Fruit fly (Drosophila melanogaster) whole organism, embryonic: ENCODE measurements around the gene CG32436.
A peak's percentile ranks its signal among the peaks of the same experiment; 100 is the strongest.

Experiments
- ATbp ChIP-seq: fragments of 200-800 bp; sonication (Bioruptor generic); optimal IDR thresholded peaks from 2 replicates; lab custom pipeline; 2017; ENCODE audit warnings: missing biosample characterization, mild to moderate bottlenecking, missing genetic modification characterization, missing genetic modification reagents
- Atf-2 ChIP-seq: fragments of 200-800 bp; sonication (Bioruptor generic); optimal IDR thresholded peaks from 2 replicates; lab custom pipeline; 2016; ENCODE audit warnings: missing biosample characterization, missing genetic modification characterization
- Bteb2 ChIP-seq: fragments of 200-800 bp; sonication (Bioruptor generic); optimal IDR thresholded peaks from 2 replicates; lab custom pipeline; 2016; ENCODE audit warnings: missing biosample characterization, missing genetic modification characterization
- C15 ChIP-seq: fragments of 200-800 bp; sonication (Bioruptor generic); IDR thresholded peaks from 3 replicates; pipeline ENCODE4 v1.3.6; 2022; ENCODE audit warnings: missing biosample characterization, missing genetic modification characterization
- CG1024 ChIP-seq: fragments of 200-800 bp; sonication (Bioruptor generic); IDR thresholded peaks from 2 replicates; pipeline ENCODE4 v1.3.6; 2022; ENCODE audit warnings: missing biosample characterization, missing genetic modification characterization
- CG10274 ChIP-seq: fragments of 200-800 bp; sonication (Bioruptor generic); optimal IDR thresholded peaks from 3 replicates; lab custom pipeline; 2017; ENCODE audit warnings: missing biosample characterization, mild to moderate bottlenecking, missing genetic modification characterization
- CG15073 ChIP-seq: fragments of 200-800 bp; sonication (Bioruptor generic); optimal IDR thresholded peaks from 2 replicates; lab custom pipeline; 2016; ENCODE audit warnings: missing biosample characterization, missing genetic modification characterization
- CG1832 ChIP-seq: fragments of 200-800 bp; sonication (Bioruptor generic); optimal IDR thresholded peaks from 2 replicates; lab custom pipeline; 2017; ENCODE audit warnings: missing biosample characterization, mild to moderate bottlenecking, missing genetic modification characterization, inconsistent platforms
- CG31365 ChIP-seq: fragments of 200-800 bp; sonication (Bioruptor generic); optimal IDR thresholded peaks from 2 replicates; lab custom pipeline; 2018; ENCODE audit warnings: missing biosample characterization, mild to moderate bottlenecking, missing genetic modification characterization
- CG34422 ChIP-seq: fragments of 200-800 bp; sonication (Bioruptor generic); IDR thresholded peaks from 3 replicates; pipeline ENCODE4 v1.3.6; 2022; ENCODE audit warnings: missing biosample characterization, missing genetic modification characterization
- CG3847 ChIP-seq: fragments of 200-800 bp; sonication (Bioruptor generic); IDR thresholded peaks from 2 replicates; pipeline ENCODE4 v1.3.6; 2022; ENCODE audit warnings: missing biosample characterization, missing genetic modification characterization
- CG4854 ChIP-seq: fragments of 200-800 bp; sonication (Bioruptor generic); optimal IDR thresholded peaks from 2 replicates; lab custom pipeline; 2016; ENCODE audit warnings: missing biosample characterization, missing genetic modification characterization, inconsistent platforms
- CG6683 ChIP-seq: fragments of 200-800 bp; sonication (Bioruptor generic); optimal IDR thresholded peaks from 2 replicates; lab custom pipeline; 2017; ENCODE audit warnings: missing biosample characterization, mild to moderate bottlenecking, missing genetic modification characterization, missing genetic modification reagents
- CG6689 ChIP-seq: fragments of 200-800 bp; sonication (Bioruptor generic); IDR thresholded peaks from 2 replicates; pipeline ENCODE4 v1.3.6; 2022; ENCODE audit warnings: missing biosample characterization, missing genetic modification characterization
- CG7556 ChIP-seq: fragments of 200-800 bp; sonication (Bioruptor generic); optimal IDR thresholded peaks from 2 replicates; lab custom pipeline; 2017; ENCODE audit warnings: missing biosample characterization, mild to moderate bottlenecking, missing genetic modification characterization
- CG7745 ChIP-seq: fragments of 200-800 bp; sonication (Bioruptor generic); optimal IDR thresholded peaks from 2 replicates; lab custom pipeline; 2018; ENCODE audit warnings: missing biosample characterization, mild to moderate bottlenecking, missing genetic modification characterization, moderate library complexity
- CG8290 ChIP-seq, 3 experiments: fragments of 200-800 bp; sonication (Bioruptor generic); optimal IDR thresholded peaks; 2 replicates each; lab custom pipeline; 2016 to 2019; ENCODE audit warnings: missing biosample characterization in 3 of 3, missing genetic modification characterization in 3 of 3, mild to moderate bottlenecking in 2 of 3, moderate library complexity in 1 of 3
- CG8388 ChIP-seq: fragments of 200-800 bp; sonication (Bioruptor generic); optimal IDR thresholded peaks from 2 replicates; lab custom pipeline; 2019; ENCODE audit warnings: missing biosample characterization, mild to moderate bottlenecking, missing genetic modification characterization, moderate library complexity
- D19A ChIP-seq: fragments of 200-800 bp; optimal IDR thresholded peaks from 3 replicates; lab custom pipeline; 2019; ENCODE audit warnings: missing biosample characterization, mild to moderate bottlenecking, missing genetic modification characterization, moderate library complexity
- D19B ChIP-seq: fragments of 200-800 bp; sonication (Bioruptor generic); optimal IDR thresholded peaks from 2 replicates; lab custom pipeline; 2017; ENCODE audit warnings: missing biosample characterization, mild to moderate bottlenecking, missing genetic modification characterization
- Fer3 ChIP-seq: fragments of 200-800 bp; sonication (Bioruptor generic); optimal IDR thresholded peaks from 2 replicates; lab custom pipeline; 2018; ENCODE audit warnings: missing biosample characterization, mild to moderate bottlenecking, missing genetic modification characterization, moderate library complexity
- HmgD ChIP-seq: fragments of 200-800 bp; sonication (Bioruptor generic); optimal IDR thresholded peaks from 3 replicates; lab custom pipeline; 2016; ENCODE audit warnings: missing biosample characterization, missing genetic modification characterization
- Lim3 ChIP-seq: fragments of 200-800 bp; sonication (Bioruptor generic); IDR thresholded peaks from 2 replicates; pipeline ENCODE4 v1.3.6; 2022; ENCODE audit warnings: missing biosample characterization, missing genetic modification characterization
- MBD-R2 ChIP-seq: fragments of 200-800 bp; sonication (Bioruptor generic); IDR thresholded peaks from 2 replicates; pipeline ENCODE4 v1.3.6; 2022; ENCODE audit warnings: missing biosample characterization, missing genetic modification characterization
- MTF-1 ChIP-seq: fragments of 200-800 bp; sonication (Bioruptor generic); optimal IDR thresholded peaks from 2 replicates; lab custom pipeline; 2018; ENCODE audit warnings: missing biosample characterization, mild to moderate bottlenecking, missing genetic modification characterization, borderline replicate concordance
- NC2α ChIP-seq: fragments of 200-800 bp; sonication (Bioruptor generic); optimal IDR thresholded peaks from 2 replicates; lab custom pipeline; 2016; ENCODE audit warnings: missing biosample characterization, missing genetic modification characterization
- Nf-YA ChIP-seq: fragments of 200-800 bp; sonication (Bioruptor generic); IDR thresholded peaks from 2 replicates; pipeline ENCODE4 v1.3.6; 2022; ENCODE audit warnings: missing biosample characterization, missing genetic modification characterization
- PHDP ChIP-seq: fragments of 200-800 bp; sonication (Bioruptor generic); optimal IDR thresholded peaks from 3 replicates; lab custom pipeline; 2018; ENCODE audit warnings: missing biosample characterization, mild to moderate bottlenecking, missing genetic modification characterization, moderate library complexity
- Rfx ChIP-seq: fragments of 200-800 bp; sonication (Bioruptor generic); IDR thresholded peaks from 2 replicates; pipeline ENCODE4 v1.3.6; 2022; ENCODE audit warnings: missing biosample characterization, missing genetic modification characterization
- TFAM ChIP-seq: fragments of 200-800 bp; sonication (Bioruptor generic); optimal IDR thresholded peaks from 2 replicates; lab custom pipeline; 2017; ENCODE audit warnings: missing biosample characterization, missing genetic modification characterization, inconsistent platforms
- Tbp ChIP-seq: fragments of >200 bp; optimal IDR thresholded peaks from 2 replicates; lab custom pipeline; 2018; ENCODE audit warnings: missing biosample characterization, missing genetic modification characterization
- Trl ChIP-seq, 3 experiments: fragments of >200 bp in 2 of 3; fragments of 200-800 bp in 1 of 3; sonication (Bioruptor generic) in 1 of 3; optimal IDR thresholded peaks; 2 replicates in 1 of 3; 3 replicates in 2 of 3; lab custom pipeline; 2016 to 2017; ENCODE audit warnings: missing biosample characterization in 1 of 3, missing genetic modification characterization in 1 of 3
- al ChIP-seq: fragments of 200-800 bp; sonication (Bioruptor generic); IDR thresholded peaks from 2 replicates; pipeline ENCODE4 v1.3.6; 2022; ENCODE audit warnings: missing biosample characterization, missing genetic modification characterization
- bbx ChIP-seq: fragments of 200-800 bp; sonication (Bioruptor generic); IDR thresholded peaks from 2 replicates; pipeline ENCODE4 v1.3.6; 2022; ENCODE audit warnings: missing biosample characterization, missing genetic modification characterization; ENCODE audit not compliant: partially characterized antibody
- crp ChIP-seq, 2 experiments: fragments of 200-800 bp; sonication (Bioruptor generic); optimal IDR thresholded peaks; 2 replicates in 1 of 2; 3 replicates in 1 of 2; lab custom pipeline; 2017; ENCODE audit warnings: missing biosample characterization in 2 of 2, missing genetic modification characterization in 2 of 2, mild to moderate bottlenecking in 1 of 2, moderate library complexity in 1 of 2
- emc ChIP-seq: fragments of 200-800 bp; sonication (Bioruptor generic); optimal IDR thresholded peaks from 2 replicates; lab custom pipeline; 2016; ENCODE audit warnings: missing biosample characterization, missing genetic modification characterization
- grn ChIP-seq: fragments of 200-800 bp; sonication (Bioruptor generic); optimal IDR thresholded peaks from 3 replicates; lab custom pipeline; 2017; ENCODE audit warnings: missing biosample characterization, missing genetic modification characterization
- hth ChIP-seq: fragments of >200 bp; optimal IDR thresholded peaks from 2 replicates; lab custom pipeline; 2017; ENCODE audit warnings: inconsistent platforms
- lilli ChIP-seq: fragments of 200-800 bp; sonication (Bioruptor generic); optimal IDR thresholded peaks from 3 replicates; lab custom pipeline; 2016; ENCODE audit warnings: missing biosample characterization, missing genetic modification characterization
- lmd ChIP-seq: fragments of 200-800 bp; sonication (Bioruptor generic); IDR thresholded peaks from 2 replicates; pipeline ENCODE4 v1.3.6; 2022; ENCODE audit warnings: missing biosample characterization, missing genetic modification characterization
- lov ChIP-seq, 2 experiments: fragments of 200-800 bp in 1 of 2; fragments of >200 bp in 1 of 2; sonication (Bioruptor generic) in 1 of 2; IDR thresholded peaks in 1 of 2; optimal IDR thresholded peaks in 1 of 2; 2 replicates in 1 of 2; 3 replicates in 1 of 2; pipeline versions ENCODE4 v1.3.6 to Lab custom; 2017 to 2022; ENCODE audit warnings: missing biosample characterization in 1 of 2, missing genetic modification characterization in 1 of 2
- pita ChIP-seq: fragments of 200-800 bp; sonication (Bioruptor generic); optimal IDR thresholded peaks from 2 replicates; lab custom pipeline; 2017; ENCODE audit warnings: missing biosample characterization, mild to moderate bottlenecking, missing genetic modification characterization
- run ChIP-seq: fragments of 200-800 bp; sonication (Bioruptor generic); optimal IDR thresholded peaks from 3 replicates; lab custom pipeline; 2018; ENCODE audit warnings: missing biosample characterization, mild to moderate bottlenecking, missing genetic modification characterization
- sd ChIP-seq: fragments of 200-800 bp; sonication (Bioruptor generic); optimal IDR thresholded peaks from 3 replicates; lab custom pipeline; 2018; ENCODE audit warnings: missing biosample characterization, mild to moderate bottlenecking, missing genetic modification characterization, moderate library complexity
- slbo ChIP-seq: fragments of 200-800 bp; sonication (Bioruptor generic); IDR thresholded peaks from 2 replicates; pipeline ENCODE4 v1.3.6; 2022; ENCODE audit warnings: missing biosample characterization, missing genetic modification characterization
- so ChIP-seq: fragments of 200-800 bp; sonication (Bioruptor generic); IDR thresholded peaks from 3 replicates; pipeline ENCODE4 v1.3.6; 2022; ENCODE audit warnings: missing biosample characterization, missing genetic modification characterization
- stwl ChIP-seq: fragments of 200-800 bp; sonication (Bioruptor generic); optimal IDR thresholded peaks from 3 replicates; lab custom pipeline; 2018; ENCODE audit warnings: missing biosample characterization, mild to moderate bottlenecking, missing genetic modification characterization, moderate library complexity
- tgo ChIP-seq: fragments of 200-800 bp; sonication (Bioruptor generic); IDR thresholded peaks from 3 replicates; pipeline ENCODE4 v1.3.6; 2022; ENCODE audit warnings: missing biosample characterization, missing genetic modification characterization
- trh ChIP-seq: fragments of 200-800 bp; sonication (Bioruptor generic); optimal IDR thresholded peaks from 2 replicates; lab custom pipeline; 2016; ENCODE audit warnings: missing biosample characterization, missing genetic modification characterization
- ttk ChIP-seq: fragments of 200-800 bp; sonication (Bioruptor generic); IDR thresholded peaks from 2 replicates; pipeline ENCODE4 v2.1.2; 2022; ENCODE audit warnings: missing biosample characterization, missing genetic modification characterization

Gene CG32436

dm6 chr3L:21304400-21304799, 39.4 kb upstream of the CG32436 start, which contains the start of the genes CG11309 and CG7632:
TSS of gene CG11309 (minus strand) at chr3L:21304658.
TSS of gene CG7632 (plus strand) at chr3L:21304697.
- peak; percentile 99 for TF ChIP-seq CG7556
- peak; percentile 94 for TF ChIP-seq slbo (GFP tag; lab: Robert Waterston, UW)
- TF ChIP-seq CG1024: peak; percentile 95
- peak; percentile 97 for TF ChIP-seq CG3847 (GFP tag; lab: Robert Waterston, UW)
- peak; percentile 100 for TF ChIP-seq Fer3
- peak; percentile 98 for TF ChIP-seq NC2α (GFP tag; lab: Kevin White, UChicago)
- TF ChIP-seq CG6689: peak; percentile 98
- peak; percentile 93 for TF ChIP-seq al (GFP tag; lab: Robert Waterston, UW)
- TF ChIP-seq CG1832 (GFP tag; lab: Kevin White, UChicago): no peak
- peak; percentile 58 to 88 for TF ChIP-seq crp (GFP tag; optimal IDR thresholded peaks at IDR 0.05; lab: Kevin White, UChicago)
- peak; percentile 99 for TF ChIP-seq so (GFP tag; lab: Robert Waterston, UW)
- no peak for TF ChIP-seq hth
- peak; percentile 99 for TF ChIP-seq ATbp
- TF ChIP-seq lmd (GFP tag; lab: Robert Waterston, UW): peak; percentile 96
- peak; percentile 96 for TF ChIP-seq C15 (GFP tag; lab: Robert Waterston, UW)
- TF ChIP-seq Bteb2 (GFP tag; lab: Kevin White, UChicago): peak; percentile 99
- peak; percentile 97 for TF ChIP-seq CG34422
- peak; percentile 100 for TF ChIP-seq PHDP
- TF ChIP-seq CG10274: peak; percentile 94
- TF ChIP-seq D19B (GFP tag; lab: Kevin White, UChicago): peak; percentile 95
- TF ChIP-seq grn (GFP tag; lab: Kevin White, UChicago): peak; percentile 85
- TF ChIP-seq CG8388: peak; percentile 100
- peak; percentile 98 for TF ChIP-seq D19A (tag; lab: Kevin White, UChicago)
- TF ChIP-seq CG7745 (tag; lab: Kevin White, UChicago): peak; percentile 97
- peak; percentile 96 for TF ChIP-seq sd (tag; lab: Kevin White, UChicago)
- peak; percentile 96 for TF ChIP-seq trh (GFP tag; lab: Kevin White, UChicago)
- no peak for TF ChIP-seq pita (GFP tag; lab: Kevin White, UChicago)
- TF ChIP-seq CG8290 (GFP tag; optimal IDR thresholded peaks at IDR 0.05; lab: Kevin White, UChicago): peak; percentile 99
- TF ChIP-seq CG8290 (tag; optimal IDR thresholded peaks at IDR 0.05; lab: Kevin White, UChicago): peak; percentile 98 to 100
- peak; percentile 99 for TF ChIP-seq CG4854 (GFP tag; lab: Kevin White, UChicago)
- TF ChIP-seq CG31365 (tag; lab: Kevin White, UChicago): peak; percentile 96
- TF ChIP-seq Rfx (GFP tag; lab: Robert Waterston, UW): peak; percentile 98
- no peak for TF ChIP-seq Trl (optimal IDR thresholded peaks at IDR 0.05; lab: Kevin White, UChicago)
- TF ChIP-seq Trl (GFP tag; optimal IDR thresholded peaks at IDR 0.05; lab: Kevin White, UChicago): peak; percentile 99
- peak; percentile 97 for TF ChIP-seq Nf-YA (GFP tag; lab: Robert Waterston, UW)
- TF ChIP-seq emc: peak; percentile 96
- TF ChIP-seq TFAM (GFP tag; lab: Kevin White, UChicago): peak; percentile 96
- peak; percentile 99 for TF ChIP-seq run (tag; lab: Kevin White, UChicago)
- peak; percentile 79 for TF ChIP-seq CG15073 (GFP tag; lab: Kevin White, UChicago)
- TF ChIP-seq MBD-R2 (GFP tag; lab: Robert Waterston, UW): peak; percentile 98
- TF ChIP-seq lov (optimal IDR thresholded peaks at IDR 0.05; lab: Kevin White, UChicago): no peak
- TF ChIP-seq lov (GFP tag; IDR thresholded peaks at IDR 0.05; lab: Robert Waterston, UW): peak; percentile 99
- TF ChIP-seq MTF-1 (GFP tag; lab: Kevin White, UChicago): peak; percentile 99
- no peak for TF ChIP-seq Tbp (GFP tag; lab: Kevin White, UChicago)
- TF ChIP-seq HmgD (GFP tag; lab: Kevin White, UChicago): peak; percentile 97
- TF ChIP-seq bbx: peak; percentile 25; the same call in 1 of the 2 replicates
- TF ChIP-seq tgo (GFP tag; lab: Robert Waterston, UW): peak; percentile 97
- TF ChIP-seq CG6683: peak; percentile 99
- TF ChIP-seq Atf-2: peak; percentile 97
- TF ChIP-seq Lim3 (GFP tag; lab: Robert Waterston, UW): peak; percentile 66
- peak; percentile 99 for TF ChIP-seq stwl (tag; lab: Kevin White, UChicago)
- peak; percentile 99 for TF ChIP-seq lilli (GFP tag; lab: Kevin White, UChicago)
- peak; percentile 97 for TF ChIP-seq ttk (GFP tag; lab: Robert Waterston, UW)
